Worm (Caenorhabditis elegans) whole organism, mixed stage, embryonic: ENCODE measurements around the gene C27D6.3.

Experiments
- M03D4.4 ChIP-seq: sonication (generic microtip); optimal IDR thresholded peaks from 2 replicates; lab custom pipeline; 2017; ENCODE audit warnings: mild to moderate bottlenecking, missing genetic modification characterization, missing compliant biosample characterization
- bed-3 ChIP-seq: fragments of 200-800 bp; sonication (Bioruptor generic); optimal IDR thresholded peaks from 3 replicates; lab custom pipeline; 2018; ENCODE audit warnings: mild to moderate bottlenecking, missing genetic modification characterization, moderate library complexity, missing compliant biosample characterization
- ceh-39 ChIP-seq: fragments of 150-350 bp; optimal IDR thresholded peaks from 2 replicates; lab custom pipeline; 2014; ENCODE audit warnings: missing biosample characterization, missing genetic modification characterization
- ces-1 ChIP-seq: fragments of 150-350 bp; optimal IDR thresholded peaks from 2 replicates; lab custom pipeline; 2014; ENCODE audit warnings: missing biosample characterization, missing genetic modification reagents, missing genetic modification characterization
- cnd-1 ChIP-seq: fragments of 200-800 bp; sonication (Bioruptor generic); optimal IDR thresholded peaks from 2 replicates; lab custom pipeline; 2018; ENCODE audit warnings: mild to moderate bottlenecking, missing genetic modification characterization, missing compliant biosample characterization
- elt-1 ChIP-seq: sonication (generic microtip); optimal IDR thresholded peaks from 2 replicates; lab custom pipeline; 2017; ENCODE audit warnings: missing genetic modification characterization, mild to moderate bottlenecking, missing compliant biosample characterization, antibody characterized with exemption, moderate library complexity, borderline replicate concordance; ENCODE audit not compliant: insufficient read depth
- lsy-2 ChIP-seq: fragments of 150-350 bp; optimal IDR thresholded peaks from 2 replicates; lab custom pipeline; 2014; ENCODE audit warnings: missing biosample characterization, missing genetic modification characterization
- nhr-237 ChIP-seq: fragments of 150-350 bp; optimal IDR thresholded peaks from 2 replicates; lab custom pipeline; 2014; ENCODE audit warnings: missing biosample characterization, missing genetic modification characterization
- nhr-28 ChIP-seq: fragments of 150-350 bp; optimal IDR thresholded peaks from 2 replicates; lab custom pipeline; 2014; ENCODE audit warnings: missing biosample characterization, missing genetic modification characterization
- nhr-76 ChIP-seq: sonication (generic microtip); optimal IDR thresholded peaks from 2 replicates; lab custom pipeline; 2017; ENCODE audit warnings: missing biosample characterization, missing genetic modification characterization
- unc-39 ChIP-seq: fragments of 150-350 bp; optimal IDR thresholded peaks from 2 replicates; lab custom pipeline; 2014; ENCODE audit warnings: missing biosample characterization, missing genetic modification characterization
- ztf-11 ChIP-seq: fragments of 150-350 bp; optimal IDR thresholded peaks from 2 replicates; lab custom pipeline; 2014; ENCODE audit warnings: missing biosample characterization, missing genetic modification characterization

- TF ChIP-seq nhr-76 (tag; lab: Kevin White, UChicago) (no peak), elt-1 (tag; lab: Kevin White, UChicago) (no peak), ces-1 (GFP tag; lab: Kevin White, UChicago) (no peak), bed-3 (no peak), nhr-237 (no peak), unc-39 (tag; lab: Kevin White, UChicago) (no peak), ztf-11 (tag; lab: Kevin White, UChicago) (no peak), nhr-28 (tag; lab: Kevin White, UChicago) (no peak), M03D4.4 (tag; lab: Kevin White, UChicago) (no peak), ceh-39 (tag; lab: Kevin White, UChicago) (no peak), cnd-1 (no peak), lsy-2 (no peak)
These were observed 44.1 kb upstream of the C27D6.3 start for ce11 chrII:5218349-5218748.
